Worm (Caenorhabditis elegans): ENCODE results near the gene K04C2.3.
A peak's percentile ranks its signal among the peaks of the same experiment; 100 is the strongest.

K04C2.3 gene

ce11 chrIII:6897587-6898064 is 24.7 kb downstream of the K04C2.3 start, which contains the start of gene T07E3.4 (continued):
- TF ChIP-seq ztf-11 (tag; optimal IDR thresholded peaks at IDR 0.05): no peak
- TF ChIP-seq pag-3 (tag; optimal IDR thresholded peaks at IDR 0.05; ENCODE audit: borderline replicate concordance, insufficient read depth): no peak
- TF ChIP-seq nhr-90 (tag; optimal IDR thresholded peaks at IDR 0.05; ENCODE audit: poor library complexity): peak; percentile 84
- peak; percentile 30 for TF ChIP-seq elt-2 (tag; optimal IDR thresholded peaks at IDR 0.05)
- peak; percentile 96 for TF ChIP-seq snu-23 (GFP tag; optimal IDR thresholded peaks at IDR 0.05)
- TF ChIP-seq tlp-1 (tag; optimal IDR thresholded peaks at IDR 0.05): no peak
- no peak for TF ChIP-seq sptf-1 (tag; optimal IDR thresholded peaks at IDR 0.05)
- peak; percentile 94 for TF ChIP-seq nhr-19 (GFP tag; conservative IDR thresholded peaks at IDR 0.05)
- TF ChIP-seq ces-1 (GFP tag; optimal IDR thresholded peaks at IDR 0.05): no peak
- TF ChIP-seq mdl-1 (tag; optimal IDR thresholded peaks at IDR 0.05): peak in 1 of 2 experiments; percentile 84
- no peak for TF ChIP-seq unc-30 (tag; optimal IDR thresholded peaks at IDR 0.05)
- peak; percentile 82 for TF ChIP-seq blmp-1 (tag; optimal IDR thresholded peaks at IDR 0.05)
- TF ChIP-seq nhr-47 (tag; optimal IDR thresholded peaks at IDR 0.05): peak; percentile 84
- TF ChIP-seq lin-35 (GFP tag; optimal IDR thresholded peaks at IDR 0.05): peak; percentile 67 to 80
- TF ChIP-seq aha-1 (tag; optimal IDR thresholded peaks at IDR 0.05): no peak
- TF ChIP-seq lin-13 (GFP tag; optimal IDR thresholded peaks at IDR 0.05): peak; percentile 51
- no peak for TF ChIP-seq mab-9 (GFP tag; IDR thresholded peaks at IDR 0.05)
- TF ChIP-seq skn-1 (tag; optimal IDR thresholded peaks at IDR 0.05): no peak
- TF ChIP-seq hlh-4 (tag; optimal IDR thresholded peaks at IDR 0.05): no peak
- no peak for TF ChIP-seq aly-2 (tag; optimal IDR thresholded peaks at IDR 0.05)
- TF ChIP-seq nhr-71 (tag; optimal IDR thresholded peaks at IDR 0.05): peak; percentile 97
- no peak for TF ChIP-seq Y116A8C.19 (tag; optimal IDR thresholded peaks at IDR 0.05; ENCODE audit: borderline replicate concordance)
- TF ChIP-seq zag-1 (tag; optimal IDR thresholded peaks at IDR 0.05): no peak
- TF ChIP-seq jun-1 (tag; optimal IDR thresholded peaks at IDR 0.05): peak; percentile 77
- peak; percentile 89 for TF ChIP-seq tbx-2 (tag; optimal IDR thresholded peaks at IDR 0.05)
- TF ChIP-seq irx-1 (tag; optimal IDR thresholded peaks at IDR 0.05): peak; percentile 61
- peak; percentile 47 to 60 (median 59) for TF ChIP-seq dpl-1 (GFP tag; optimal IDR thresholded peaks at IDR 0.05)
- no peak for TF ChIP-seq hlh-17 (GFP tag; optimal IDR thresholded peaks at IDR 0.05; ENCODE audit: borderline replicate concordance)
- peak; percentile 59 for TF ChIP-seq mef-2 (tag; optimal IDR thresholded peaks at IDR 0.05)
- no peak for TF ChIP-seq unc-62 (GFP tag; optimal IDR thresholded peaks at IDR 0.05)
- no peak for TF ChIP-seq lin-15B (tag; optimal IDR thresholded peaks at IDR 0.05)
- TF ChIP-seq unc-86 (tag; optimal IDR thresholded peaks at IDR 0.05): no peak
- TF ChIP-seq nhr-20 (tag; optimal IDR thresholded peaks at IDR 0.05): peak; percentile 96
- peak; percentile 99 for TF ChIP-seq nhr-85 (tag)
- no peak for TF ChIP-seq ceh-63 (GFP tag; optimal IDR thresholded peaks at IDR 0.05)
- peak; percentile 69 for TF ChIP-seq C04F5.9 (tag; optimal IDR thresholded peaks at IDR 0.05)
- no peak for TF ChIP-seq egl-13 (tag; optimal IDR thresholded peaks at IDR 0.05)
- TF ChIP-seq vab-15 (tag; optimal IDR thresholded peaks at IDR 0.05): no peak
- peak in 4 of 6 experiments; percentile 20 to 94 (median 68) for TF ChIP-seq elt-3 (tag; optimal IDR thresholded peaks at IDR 0.05)
- TF ChIP-seq nhr-28 (tag; optimal IDR thresholded peaks at IDR 0.05): no peak
- TF ChIP-seq alr-1 (tag; optimal IDR thresholded peaks at IDR 0.05; ENCODE audit: borderline replicate concordance): no peak
- TF ChIP-seq ceh-90 (tag; optimal IDR thresholded peaks at IDR 0.05): no peak
- peak; percentile 83 for TF ChIP-seq grh-1 (GFP tag; IDR thresholded peaks at IDR 0.05)
- peak; percentile 44 for TF ChIP-seq ama-1 (optimal IDR thresholded peaks at IDR 0.05)
- TF ChIP-seq F16B12.6 (tag; optimal IDR thresholded peaks at IDR 0.05): peak; percentile 33
- peak; percentile 76 for TF ChIP-seq lin-39 (tag; optimal IDR thresholded peaks at IDR 0.05)
